Worm (Caenorhabditis elegans) whole organism, mixed stage, embryonic: Measurements from ENCODE around the gene cid-1.

Experiments used
- M03D4.4 ChIP-seq: sonication (generic microtip); optimal IDR thresholded peaks from 2 replicates; lab custom pipeline; 2017; ENCODE audit warnings: mild to moderate bottlenecking, missing genetic modification characterization, missing compliant biosample characterization
- ceh-43 ChIP-seq: fragments of 200-800 bp; sonication (Bioruptor generic); optimal IDR thresholded peaks from 2 replicates; lab custom pipeline; 2018; ENCODE audit warnings: mild to moderate bottlenecking, missing genetic modification characterization, moderate library complexity, missing compliant biosample characterization
- elt-1 ChIP-seq: sonication (generic microtip); optimal IDR thresholded peaks from 2 replicates; lab custom pipeline; 2017; ENCODE audit warnings: missing genetic modification characterization, mild to moderate bottlenecking, missing compliant biosample characterization, antibody characterized with exemption, moderate library complexity, borderline replicate concordance; ENCODE audit not compliant: insufficient read depth
- elt-3 ChIP-seq: fragments of 150-350 bp; optimal IDR thresholded peaks from 2 replicates; lab custom pipeline; 2014; ENCODE audit warnings: missing biosample characterization, missing genetic modification characterization
- lin-13 ChIP-seq: fragments of 150-350 bp; optimal IDR thresholded peaks from 2 replicates; lab custom pipeline; 2014; ENCODE audit warnings: missing biosample characterization, missing genetic modification characterization
- nhr-12 ChIP-seq: fragments of 150-350 bp; optimal IDR thresholded peaks from 2 replicates; lab custom pipeline; 2014; ENCODE audit warnings: missing biosample characterization, missing genetic modification characterization
- nhr-76 ChIP-seq: sonication (generic microtip); optimal IDR thresholded peaks from 2 replicates; lab custom pipeline; 2017; ENCODE audit warnings: missing biosample characterization, missing genetic modification characterization
- pha-4 ChIP-seq: fragments of 150-350 bp; optimal IDR thresholded peaks from 2 replicates; lab custom pipeline; 2018; ENCODE audit warnings: missing biosample characterization, missing genetic modification reagents, missing genetic modification characterization
- ztf-11 ChIP-seq: fragments of 150-350 bp; optimal IDR thresholded peaks from 2 replicates; lab custom pipeline; 2014; ENCODE audit warnings: missing biosample characterization, missing genetic modification characterization

- no peak for TF ChIP-seq elt-3 (tag; lab: Kevin White, UChicago)
- no peak for TF ChIP-seq nhr-76
- TF ChIP-seq ceh-43 (GFP tag; lab: Kevin White, UChicago), result no peak
- no peak for TF ChIP-seq nhr-12 (tag; lab: Kevin White, UChicago)
- TF ChIP-seq ztf-11, result no peak
- TF ChIP-seq lin-13 (tag; lab: Kevin White, UChicago), result no peak
- no peak for TF ChIP-seq elt-1
- no peak for TF ChIP-seq M03D4.4
- TF ChIP-seq pha-4 (tag; lab: Kevin White, UChicago), result no peak
These were observed 6.9 kb downstream of the cid-1 start for ce11 chrIII:5180588-5180987.
